Fruit fly (Drosophila melanogaster): ENCODE results near the gene Rev1.

DNA sequence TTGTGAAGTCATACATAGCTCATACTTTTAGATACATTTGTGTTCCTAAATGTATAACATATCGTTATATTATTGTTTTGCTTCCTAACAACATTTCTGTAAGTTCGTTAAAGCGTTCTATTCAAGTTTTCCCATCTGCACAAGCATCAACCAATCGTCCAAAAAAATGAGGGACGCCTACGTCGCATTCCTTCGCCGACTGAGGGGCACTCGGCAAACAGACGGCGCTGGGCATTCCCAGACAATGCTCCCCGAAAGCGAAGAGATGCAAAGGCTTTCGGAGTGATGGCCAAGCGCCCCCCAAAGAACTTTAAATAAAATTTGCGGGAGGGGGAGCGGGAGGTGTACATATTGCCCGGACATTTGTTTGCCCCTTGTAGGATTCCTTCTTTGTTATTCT, 43.4 kb upstream of the Rev1 start:
- no peak for TF ChIP-seq CG8478 (optimal IDR thresholded peaks at IDR 0.05)
- TF ChIP-seq psq (optimal IDR thresholded peaks at IDR 0.05) = no peak
- TF ChIP-seq pan (optimal IDR thresholded peaks at IDR 0.05) = no peak
- TF ChIP-seq Dll (optimal IDR thresholded peaks at IDR 0.05) = no peak
